Fruit fly (Drosophila melanogaster) whole organism: ENCODE results near the gene CG15296.

Experiments used
- CG8478 ChIP-seq: fragments of >200 bp; optimal IDR thresholded peaks from 2 replicates; lab custom pipeline; 2018; ENCODE audit warnings: inconsistent platforms
- Dll ChIP-seq: fragments of >200 bp; optimal IDR thresholded peaks from 2 replicates; lab custom pipeline; 2017
- EcR ChIP-seq, 2 experiments: fragments of >200 bp; optimal IDR thresholded peaks; 2 replicates each; lab custom pipeline; 2017; ENCODE audit warnings: missing biosample characterization in 2 of 2, missing genetic modification characterization in 2 of 2, missing genetic modification reagents in 2 of 2
- psq ChIP-seq: fragments of >200 bp; optimal IDR thresholded peaks from 2 replicates; lab custom pipeline; 2017
- usp ChIP-seq: fragments of >200 bp; optimal IDR thresholded peaks from 2 replicates; lab custom pipeline; 2017; ENCODE audit warnings: missing biosample characterization, missing genetic modification characterization, mixed read lengths

DNA sequence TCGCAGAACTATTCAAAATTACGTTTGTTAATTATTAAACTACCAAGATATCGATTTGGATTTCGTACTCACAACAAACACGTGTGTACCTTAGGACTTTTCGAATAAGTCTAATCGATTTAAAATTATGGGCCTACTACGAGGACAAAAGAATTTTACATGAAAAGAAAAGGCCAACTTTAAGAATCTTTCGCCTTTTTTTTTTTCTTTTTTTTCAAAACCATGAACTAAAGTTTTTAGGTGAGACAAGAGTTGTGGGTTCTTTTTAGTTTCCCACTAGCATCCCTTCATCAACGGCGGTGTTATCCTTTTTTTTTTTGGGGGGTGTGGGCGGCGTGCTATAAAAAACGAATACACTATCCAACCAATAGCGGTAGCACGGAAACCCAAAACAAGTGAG, at the start of gene CG15296:
- TF ChIP-seq CG8478 (lab: Kevin White, UChicago), result no peak
- no peak for TF ChIP-seq Dll (lab: Kevin White, UChicago)
- no peak for TF ChIP-seq EcR (GFP tag; optimal IDR thresholded peaks at IDR 0.05; lab: Kevin White, UChicago)
- TF ChIP-seq psq, result no peak
- no peak for TF ChIP-seq usp (GFP tag; lab: Kevin White, UChicago)
